1 fruit fly cellular context compared by ENCODE assay signal in genomic region chr2L:1502459-1503101, dm6.
TF ChIP-seq lines count a peak whose summit lies in the region.

CG7420 (minus strand) TSS chr2L:1502904.

TF ChIP-seq in whole organism, embryonic, 481 proteins besides CTCF, POLR2A, EP300 and RAD21 (continued from another document):
- TF ChIP-seq CG34224 (GFP tag; IDR thresholded peaks at IDR 0.05; lab: Robert Waterston, UW; ENCODE audit: partially characterized antibody) (0 out of 3 replicates have a peak, but pooled peaks have one; percentile 14), vvl (GFP tag; IDR thresholded peaks at IDR 0.05; lab: Robert Waterston, UW) (peak; percentile 77), crp (GFP tag; optimal IDR thresholded peaks at IDR 0.05; lab: Kevin White, UChicago) (peak; percentile 43 to 89), MBD-R2 (GFP tag; IDR thresholded peaks at IDR 0.05; lab: Robert Waterston, UW) (peak; percentile 86), CG6791 (GFP tag; IDR thresholded peaks at IDR 0.05; lab: Robert Waterston, UW; ENCODE audit: partially characterized antibody) (no peak), dm (GFP tag; optimal IDR thresholded peaks at IDR 0.05; lab: Kevin White, UChicago) (peak; percentile 37), Med (GFP tag; lab: Kevin White, UChicago) (peak; percentile 70), CG15269 (tag; optimal IDR thresholded peaks at IDR 0.05; lab: Kevin White, UChicago) (no peak), sens (GFP tag; lab: Kevin White, UChicago) (peak; percentile 65), CG6175 (GFP tag; IDR thresholded peaks at IDR 0.05; lab: Robert Waterston, UW) (no peak)
